Fruit fly (Drosophila melanogaster) whole organism, embryonic: Measurements from ENCODE around the gene Men.

Experiments used
- Abd-B ChIP-seq: fragments of 200-800 bp; sonication (Bioruptor generic); optimal IDR thresholded peaks from 2 replicates; lab custom pipeline; 2018; ENCODE audit warnings: missing biosample characterization, mild to moderate bottlenecking, missing genetic modification characterization, moderate library complexity
- CG10209 ChIP-seq: fragments of 200-800 bp; sonication (Bioruptor generic); optimal IDR thresholded peaks from 3 replicates; lab custom pipeline; 2017; ENCODE audit warnings: missing biosample characterization, mild to moderate bottlenecking, missing genetic modification characterization, missing genetic modification reagents
- CG1024 ChIP-seq: fragments of 200-800 bp; sonication (Bioruptor generic); IDR thresholded peaks from 2 replicates; pipeline ENCODE4 v1.3.6; 2022; ENCODE audit warnings: missing biosample characterization, missing genetic modification characterization
- CG11247 ChIP-seq: fragments of 200-800 bp; sonication (Bioruptor generic); IDR thresholded peaks from 2 replicates; pipeline ENCODE4 v1.3.6; 2022; ENCODE audit warnings: missing biosample characterization, missing genetic modification characterization
- CG11695 ChIP-seq: fragments of 200-800 bp; sonication (Bioruptor generic); IDR thresholded peaks from 3 replicates; pipeline ENCODE4 v1.3.6; 2022; ENCODE audit warnings: missing biosample characterization, missing genetic modification characterization
- CG13894 ChIP-seq: fragments of 200-800 bp; sonication (Bioruptor generic); optimal IDR thresholded peaks from 3 replicates; lab custom pipeline; 2018; ENCODE audit warnings: missing biosample characterization, mild to moderate bottlenecking, missing genetic modification characterization, moderate library complexity
- CG17186 ChIP-seq: fragments of 200-800 bp; sonication (Bioruptor generic); optimal IDR thresholded peaks from 3 replicates; lab custom pipeline; 2017; ENCODE audit warnings: missing biosample characterization, missing genetic modification reagents, missing genetic modification characterization
- CG17912 ChIP-seq: fragments of 200-800 bp; sonication (Bioruptor generic); optimal IDR thresholded peaks from 2 replicates; lab custom pipeline; 2018; ENCODE audit warnings: missing biosample characterization, mild to moderate bottlenecking, missing genetic modification characterization
- CG18764 ChIP-seq: fragments of 200-800 bp; sonication (Bioruptor generic); optimal IDR thresholded peaks from 3 replicates; lab custom pipeline; 2016; ENCODE audit warnings: missing biosample characterization, missing genetic modification characterization
- CG2199 ChIP-seq: fragments of 200-800 bp; sonication (Bioruptor generic); IDR thresholded peaks from 3 replicates; pipeline ENCODE4 v1.3.6; 2022; ENCODE audit warnings: missing biosample characterization, missing genetic modification characterization
- CG2875 ChIP-seq: fragments of 200-800 bp; sonication (Bioruptor generic); optimal IDR thresholded peaks from 2 replicates; lab custom pipeline; 2017; ENCODE audit warnings: missing biosample characterization, mild to moderate bottlenecking, missing genetic modification characterization, missing genetic modification reagents
- CG31365 ChIP-seq: fragments of 200-800 bp; sonication (Bioruptor generic); optimal IDR thresholded peaks from 2 replicates; lab custom pipeline; 2018; ENCODE audit warnings: missing biosample characterization, mild to moderate bottlenecking, missing genetic modification characterization
- CG32767 ChIP-seq: fragments of 200-800 bp; sonication (Bioruptor generic); IDR thresholded peaks from 2 replicates; pipeline ENCODE4 v1.3.6; 2022; ENCODE audit warnings: missing biosample characterization, missing genetic modification characterization
- CG3281 ChIP-seq: fragments of 200-800 bp; sonication (Bioruptor generic); optimal IDR thresholded peaks from 3 replicates; lab custom pipeline; 2017; ENCODE audit warnings: missing biosample characterization, mild to moderate bottlenecking, missing genetic modification characterization
- CG3726 ChIP-seq: fragments of 200-800 bp; sonication (Bioruptor generic); IDR thresholded peaks from 3 replicates; pipeline ENCODE4, ENCODE4 v1.3.6; 2022; ENCODE audit warnings: missing biosample characterization, missing genetic modification characterization
- CG42726 ChIP-seq: fragments of 200-800 bp; sonication (Bioruptor generic); IDR thresholded peaks from 2 replicates; pipeline ENCODE4 v1.3.6; 2022; ENCODE audit warnings: missing biosample characterization, missing genetic modification characterization; ENCODE audit not compliant: partially characterized antibody
- CG6854 ChIP-seq: fragments of 200-800 bp; sonication (Bioruptor generic); optimal IDR thresholded peaks from 3 replicates; lab custom pipeline; 2017; ENCODE audit warnings: missing biosample characterization, mild to moderate bottlenecking, missing genetic modification characterization
- CG8359 ChIP-seq: fragments of 200-800 bp; sonication (Bioruptor generic); optimal IDR thresholded peaks from 2 replicates; lab custom pipeline; 2017; ENCODE audit warnings: missing biosample characterization, mild to moderate bottlenecking, missing genetic modification characterization, borderline replicate concordance
- CG8388 ChIP-seq: fragments of 200-800 bp; sonication (Bioruptor generic); optimal IDR thresholded peaks from 2 replicates; lab custom pipeline; 2019; ENCODE audit warnings: missing biosample characterization, mild to moderate bottlenecking, missing genetic modification characterization, moderate library complexity
- CG9932 ChIP-seq: fragments of 200-800 bp; sonication (Bioruptor generic); IDR thresholded peaks from 2 replicates; pipeline ENCODE4 v1.3.6; 2022; ENCODE audit warnings: missing biosample characterization, missing genetic modification characterization
- D19B ChIP-seq: fragments of 200-800 bp; sonication (Bioruptor generic); optimal IDR thresholded peaks from 2 replicates; lab custom pipeline; 2017; ENCODE audit warnings: missing biosample characterization, mild to moderate bottlenecking, missing genetic modification characterization
- Dip2 ChIP-seq: fragments of 200-800 bp; sonication (Bioruptor generic); IDR thresholded peaks from 2 replicates; pipeline ENCODE4 v1.3.6; 2022; ENCODE audit warnings: missing biosample characterization, missing genetic modification characterization
- E2f2 ChIP-seq: fragments of 200-800 bp; sonication (Bioruptor generic); IDR thresholded peaks from 2 replicates; pipeline ENCODE4 v1.3.6; 2022; ENCODE audit warnings: missing biosample characterization, missing genetic modification characterization
- Fer3 ChIP-seq: fragments of 200-800 bp; sonication (Bioruptor generic); optimal IDR thresholded peaks from 2 replicates; lab custom pipeline; 2018; ENCODE audit warnings: missing biosample characterization, mild to moderate bottlenecking, missing genetic modification characterization, moderate library complexity
- H2.0 ChIP-seq: fragments of 200-800 bp; sonication (Bioruptor generic); IDR thresholded peaks from 2 replicates; pipeline ENCODE4 v1.3.6; 2022; ENCODE audit warnings: missing biosample characterization, missing genetic modification characterization
- Hr51 ChIP-seq, 2 experiments: fragments of 200-800 bp; sonication (Bioruptor generic); optimal IDR thresholded peaks; 2 replicates in 1 of 2; 3 replicates in 1 of 2; lab custom pipeline; 2016 to 2018; ENCODE audit warnings: missing biosample characterization in 2 of 2, missing genetic modification characterization in 2 of 2, mild to moderate bottlenecking in 1 of 2, moderate library complexity in 1 of 2
- Lhr ChIP-seq: fragments of 200-800 bp; sonication (Bioruptor generic); optimal IDR thresholded peaks from 3 replicates; lab custom pipeline; 2017; ENCODE audit warnings: mild to moderate bottlenecking, missing biosample characterization, missing genetic modification reagents, missing genetic modification characterization
- Meics ChIP-seq: fragments of 200-800 bp; sonication (Bioruptor generic); optimal IDR thresholded peaks from 2 replicates; lab custom pipeline; 2017; ENCODE audit warnings: missing biosample characterization, mild to moderate bottlenecking, missing genetic modification characterization
- Nf-YC ChIP-seq: fragments of 200-800 bp; optimal IDR thresholded peaks from 3 replicates; lab custom pipeline; 2019; ENCODE audit warnings: missing biosample characterization, mild to moderate bottlenecking, missing genetic modification characterization, moderate library complexity
- Oaz ChIP-seq: fragments of 200-800 bp; sonication (Bioruptor generic); IDR thresholded peaks from 2 replicates; pipeline ENCODE4 v1.3.6; 2022; ENCODE audit warnings: missing biosample characterization, missing genetic modification characterization
- Rx ChIP-seq: fragments of 200-800 bp; sonication (Bioruptor generic); IDR thresholded peaks from 2 replicates; pipeline ENCODE4 v1.3.6; 2022; ENCODE audit warnings: missing biosample characterization, missing genetic modification characterization
- Scr ChIP-seq: fragments of 200-800 bp; sonication (Bioruptor generic); IDR thresholded peaks from 2 replicates; pipeline ENCODE4 v1.3.6; 2022; ENCODE audit warnings: missing biosample characterization, missing genetic modification characterization; ENCODE audit not compliant: partially characterized antibody
- Six4 ChIP-seq: fragments of 200-800 bp; sonication (Bioruptor generic); optimal IDR thresholded peaks from 2 replicates; lab custom pipeline; 2016; ENCODE audit warnings: missing biosample characterization, missing genetic modification characterization
- YL-1 ChIP-seq: fragments of 200-800 bp; sonication (Bioruptor generic); optimal IDR thresholded peaks from 3 replicates; lab custom pipeline; 2017; ENCODE audit warnings: missing biosample characterization, mild to moderate bottlenecking, missing genetic modification characterization
- crc ChIP-seq: fragments of 200-800 bp; sonication (Bioruptor generic); optimal IDR thresholded peaks from 2 replicates; lab custom pipeline; 2016; ENCODE audit warnings: missing biosample characterization, missing genetic modification characterization
- danr ChIP-seq: fragments of 200-800 bp; sonication (Bioruptor generic); IDR thresholded peaks from 2 replicates; pipeline ENCODE4 v1.3.6; 2022; ENCODE audit warnings: missing biosample characterization, missing genetic modification characterization
- dimm ChIP-seq: fragments of 200-800 bp; sonication (Bioruptor generic); IDR thresholded peaks from 2 replicates; pipeline ENCODE4 v1.3.6; 2022; ENCODE audit warnings: missing biosample characterization, missing genetic modification characterization
- exex ChIP-seq: fragments of 200-800 bp; sonication (Bioruptor generic); optimal IDR thresholded peaks from 4 replicates; lab custom pipeline; 2018; ENCODE audit warnings: missing biosample characterization, mild to moderate bottlenecking, missing genetic modification characterization, moderate library complexity
- fd102C ChIP-seq: fragments of 200-800 bp; sonication (Bioruptor generic); optimal IDR thresholded peaks from 2 replicates; lab custom pipeline; 2018; ENCODE audit warnings: missing biosample characterization, mild to moderate bottlenecking, missing genetic modification characterization, moderate library complexity
- fd96Cb ChIP-seq: fragments of 200-800 bp; sonication (Bioruptor generic); optimal IDR thresholded peaks from 2 replicates; lab custom pipeline; 2018; ENCODE audit warnings: missing biosample characterization, mild to moderate bottlenecking, missing genetic modification characterization, moderate library complexity
- fru ChIP-seq: fragments of >200 bp; optimal IDR thresholded peaks from 2 replicates; lab custom pipeline; 2017
- pfk ChIP-seq: fragments of 200-800 bp; sonication (Bioruptor generic); optimal IDR thresholded peaks from 2 replicates; lab custom pipeline; 2018; ENCODE audit warnings: missing biosample characterization, mild to moderate bottlenecking, missing genetic modification characterization, moderate library complexity
- pum ChIP-seq: fragments of 200-800 bp; sonication (Bioruptor generic); optimal IDR thresholded peaks from 2 replicates; lab custom pipeline; 2016; ENCODE audit warnings: missing biosample characterization, missing genetic modification characterization
- ranshi ChIP-seq: fragments of 200-800 bp; sonication (Bioruptor generic); IDR thresholded peaks from 2 replicates; pipeline ENCODE4 v1.3.6; 2022; ENCODE audit warnings: missing biosample characterization, missing genetic modification characterization
- sisA ChIP-seq: fragments of 200-800 bp; sonication (Bioruptor generic); IDR thresholded peaks from 2 replicates; pipeline ENCODE4 v1.3.6; 2022; ENCODE audit warnings: missing biosample characterization, missing genetic modification characterization
- slp2 ChIP-seq: fragments of 200-800 bp; sonication (Bioruptor generic); optimal IDR thresholded peaks from 2 replicates; lab custom pipeline; 2016; ENCODE audit warnings: missing biosample characterization, missing genetic modification characterization
- tap ChIP-seq: fragments of 200-800 bp; optimal IDR thresholded peaks from 3 replicates; lab custom pipeline; 2019; ENCODE audit warnings: missing biosample characterization, mild to moderate bottlenecking, missing genetic modification characterization, moderate library complexity
- tx ChIP-seq: fragments of 200-800 bp; sonication (Bioruptor generic); optimal IDR thresholded peaks from 2 replicates; lab custom pipeline; 2016; ENCODE audit warnings: missing biosample characterization, missing genetic modification characterization
- vnd ChIP-seq: fragments of 200-800 bp; sonication (Bioruptor generic); IDR thresholded peaks from 3 replicates; pipeline ENCODE4 v1.3.6; 2022; ENCODE audit warnings: missing biosample characterization, missing genetic modification characterization; ENCODE audit not compliant: partially characterized antibody
- zen2 ChIP-seq: fragments of 200-800 bp; sonication (Bioruptor generic); IDR thresholded peaks from 3 replicates; pipeline ENCODE4 v1.3.6; 2022; ENCODE audit warnings: missing biosample characterization, missing genetic modification characterization; ENCODE audit not compliant: partially characterized antibody

The Men gene

DNA sequence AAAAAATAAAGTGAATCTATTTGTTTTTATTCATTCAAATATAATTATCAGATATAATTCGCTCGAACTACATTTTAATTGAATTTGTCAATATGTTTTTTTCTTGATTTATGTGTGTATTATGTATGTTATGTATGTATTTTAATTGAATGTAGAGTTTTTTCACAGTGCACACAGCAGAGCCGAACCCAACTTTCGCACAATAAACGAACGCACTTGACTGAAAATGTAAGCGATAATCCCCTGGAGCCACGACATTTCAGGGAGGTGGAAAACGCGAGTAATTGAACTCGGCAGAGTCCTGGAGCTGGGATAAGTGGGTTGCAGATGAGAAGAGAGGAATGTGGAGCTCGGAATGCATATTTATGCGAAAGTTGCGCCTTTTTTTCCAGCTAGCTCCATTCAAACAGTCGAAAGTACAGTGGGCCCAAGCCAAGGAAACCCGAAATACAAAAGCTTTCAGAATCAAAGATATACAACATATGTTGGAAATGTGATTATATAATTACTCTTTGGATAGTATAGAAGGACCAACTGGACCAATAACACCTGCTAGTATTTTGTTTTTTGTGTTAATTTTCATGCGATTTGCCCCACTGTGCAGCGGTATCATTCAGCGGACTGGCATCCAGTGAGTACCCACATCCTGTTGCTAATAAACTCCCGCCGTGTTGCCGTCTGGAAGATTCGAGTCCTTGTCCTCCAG is 5.9 kb upstream of the Men start (continued):
- TF ChIP-seq sisA (GFP tag; lab: Robert Waterston, UW) (peak; percentile 42; the same call in 1 of the 2 replicates), CG31365 (tag; lab: Kevin White, UChicago) (no peak), tap (tag; lab: Kevin White, UChicago) (no peak), Fer3 (no peak), CG1024 (GFP tag; lab: Robert Waterston, UW) (no peak), Hr51 (GFP tag; optimal IDR thresholded peaks at IDR 0.05; lab: Kevin White, UChicago) (peak in 1 of 2 experiments; percentile 16), CG2199 (GFP tag; lab: Robert Waterston, UW) (no peak), fru (lab: Kevin White, UChicago) (no peak), fd102C (GFP tag; lab: Kevin White, UChicago) (no peak), crc (GFP tag; lab: Kevin White, UChicago) (no peak), CG32767 (GFP tag; lab: Robert Waterston, UW) (no peak), zen2 (GFP tag; lab: Robert Waterston, UW) (no peak), CG10209 (GFP tag; lab: Kevin White, UChicago) (no peak), ranshi (0 out of 2 replicates have a peak, but pooled peaks have one; percentile 45), Lhr (GFP tag; lab: Kevin White, UChicago) (no peak), exex (tag; lab: Kevin White, UChicago) (no peak), Abd-B (GFP tag; lab: Kevin White, UChicago) (no peak), CG13894 (tag; lab: Kevin White, UChicago) (no peak), vnd (no peak), CG17912 (GFP tag; lab: Kevin White, UChicago) (no peak), CG3281 (GFP tag; lab: Kevin White, UChicago) (peak; percentile 20), Nf-YC (tag; lab: Kevin White, UChicago) (no peak), D19B (GFP tag; lab: Kevin White, UChicago) (no peak), pum (GFP tag; lab: Kevin White, UChicago) (peak; percentile 20), Meics (GFP tag; lab: Kevin White, UChicago) (peak; percentile 54), E2f2 (GFP tag; lab: Robert Waterston, UW) (no peak), Dip2 (GFP tag; lab: Robert Waterston, UW) (no peak), CG17186 (no peak), pfk (GFP tag; lab: Kevin White, UChicago) (no peak), tx (GFP tag; lab: Kevin White, UChicago) (peak; percentile 21), CG18764 (GFP tag; lab: Kevin White, UChicago) (no peak), CG6854 (GFP tag; lab: Kevin White, UChicago) (no peak), H2.0 (GFP tag; lab: Robert Waterston, UW) (0 out of 2 replicates have a peak, but pooled peaks have one; percentile 4), Rx (GFP tag; lab: Robert Waterston, UW) (peak; percentile 46; the same call in 1 of the 2 replicates), danr (GFP tag; lab: Robert Waterston, UW) (no peak), Oaz (GFP tag; lab: Robert Waterston, UW) (peak; percentile 22; the same call in 1 of the 2 replicates), dimm (GFP tag; lab: Robert Waterston, UW) (no peak), CG9932 (GFP tag; lab: Robert Waterston, UW) (no peak), CG3726 (GFP tag; lab: Robert Waterston, UW) (no peak), CG11247 (GFP tag; lab: Robert Waterston, UW) (no peak), Six4 (peak; percentile 10), Scr (GFP tag; lab: Robert Waterston, UW) (no peak), YL-1 (GFP tag; lab: Kevin White, UChicago) (no peak), CG11695 (GFP tag; lab: Robert Waterston, UW) (no peak), CG8388 (GFP tag; lab: Kevin White, UChicago) (no peak), CG42726 (no peak), slp2 (GFP tag; lab: Kevin White, UChicago) (no peak), fd96Cb (tag; lab: Kevin White, UChicago) (peak; percentile 10), CG8359 (GFP tag; lab: Kevin White, UChicago) (no peak), CG2875 (GFP tag; lab: Kevin White, UChicago) (no peak)
